Worm (Caenorhabditis elegans): Measurements from ENCODE around the gene nlp-30.

nlp-30 gene

ce11 chrV:4029627-4030026 is 47.8 kb downstream of the nlp-30 start:
- TF ChIP-seq rnt-1 (tag; optimal IDR thresholded peaks at IDR 0.05): peak; percentile 27
- TF ChIP-seq Y116A8C.19 (tag; optimal IDR thresholded peaks at IDR 0.05; ENCODE audit: borderline replicate concordance): no peak
- no peak for TF ChIP-seq hlh-4 (tag; optimal IDR thresholded peaks at IDR 0.05)
- TF ChIP-seq elt-2 (tag; optimal IDR thresholded peaks at IDR 0.05): peak; percentile 12
- no peak for TF ChIP-seq jun-1 (tag; optimal IDR thresholded peaks at IDR 0.05)
- peak in 1 of 2 experiments; percentile 11 for TF ChIP-seq lin-35 (GFP tag; optimal IDR thresholded peaks at IDR 0.05)
- TF ChIP-seq efl-1 (optimal IDR thresholded peaks at IDR 0.05): peak; percentile 19 to 26
- TF ChIP-seq efl-1 (GFP tag; optimal IDR thresholded peaks at IDR 0.05 in 1 of 2): peak in 1 of 2 experiments; percentile 93
- TF ChIP-seq nhr-20 (tag; optimal IDR thresholded peaks at IDR 0.05): peak; percentile 12
- TF ChIP-seq sup-37 (GFP tag; optimal IDR thresholded peaks at IDR 0.05): no peak
- no peak for TF ChIP-seq nhr-11 (tag; optimal IDR thresholded peaks at IDR 0.05)

ce11 chrV:4031319-4031718 is 49.5 kb downstream of the nlp-30 start, which contains the start of gene cyp-35A4:
cyp-35A4 (plus strand) TSS chrV:4031619.
- TF ChIP-seq elt-3 (tag; optimal IDR thresholded peaks at IDR 0.05): no peak
- TF ChIP-seq pqm-1 (tag; optimal IDR thresholded peaks at IDR 0.05): no peak
- no peak for TF ChIP-seq nhr-85 (tag)
